Fruit fly (Drosophila melanogaster) whole organism, embryonic: Measurements from ENCODE around the gene CG2931.

Experiments used
- Abd-B ChIP-seq: fragments of 200-800 bp; sonication (Bioruptor generic); optimal IDR thresholded peaks from 2 replicates; lab custom pipeline; 2018; ENCODE audit warnings: missing biosample characterization, mild to moderate bottlenecking, missing genetic modification characterization, moderate library complexity
- Blimp-1 ChIP-seq: fragments of 200-800 bp; sonication (Bioruptor generic); optimal IDR thresholded peaks from 3 replicates; lab custom pipeline; 2018; ENCODE audit warnings: missing biosample characterization, missing genetic modification characterization, mild to moderate bottlenecking, moderate library complexity, missing genetic modification reagents
- CG10654 ChIP-seq: fragments of 200-800 bp; sonication (Bioruptor generic); optimal IDR thresholded peaks from 2 replicates; lab custom pipeline; 2016; ENCODE audit warnings: missing biosample characterization, missing genetic modification characterization
- CG10979 ChIP-seq: fragments of 200-800 bp; sonication (Bioruptor generic); optimal IDR thresholded peaks from 2 replicates; lab custom pipeline; 2018; ENCODE audit warnings: missing biosample characterization, mild to moderate bottlenecking, missing genetic modification characterization, moderate library complexity
- CG11723 ChIP-seq: fragments of 200-800 bp; sonication (Bioruptor generic); optimal IDR thresholded peaks from 2 replicates; lab custom pipeline; 2017; ENCODE audit warnings: missing biosample characterization, mild to moderate bottlenecking, missing genetic modification characterization
- CG14965 ChIP-seq: fragments of 200-800 bp; sonication (Bioruptor generic); optimal IDR thresholded peaks from 2 replicates; lab custom pipeline; 2016; ENCODE audit warnings: missing biosample characterization, missing genetic modification characterization, borderline replicate concordance
- CG15073 ChIP-seq: fragments of 200-800 bp; sonication (Bioruptor generic); optimal IDR thresholded peaks from 2 replicates; lab custom pipeline; 2016; ENCODE audit warnings: missing biosample characterization, missing genetic modification characterization
- CG15696 ChIP-seq: fragments of 200-800 bp; sonication (Bioruptor generic); optimal IDR thresholded peaks from 2 replicates; lab custom pipeline; 2019; ENCODE audit warnings: missing biosample characterization, mild to moderate bottlenecking, missing genetic modification characterization, moderate library complexity
- CG17912 ChIP-seq: fragments of 200-800 bp; sonication (Bioruptor generic); optimal IDR thresholded peaks from 2 replicates; lab custom pipeline; 2018; ENCODE audit warnings: missing biosample characterization, mild to moderate bottlenecking, missing genetic modification characterization
- CG18011 ChIP-seq: fragments of 200-800 bp; sonication (Bioruptor generic); optimal IDR thresholded peaks from 2 replicates; lab custom pipeline; 2017; ENCODE audit warnings: missing biosample characterization, missing genetic modification characterization, mild to moderate bottlenecking, moderate library complexity, missing genotype
- CG2199 ChIP-seq: fragments of 200-800 bp; sonication (Bioruptor generic); IDR thresholded peaks from 3 replicates; pipeline ENCODE4 v1.3.6; 2022; ENCODE audit warnings: missing biosample characterization, missing genetic modification characterization
- CG3163 ChIP-seq: fragments of 200-800 bp; sonication (Bioruptor generic); optimal IDR thresholded peaks from 3 replicates; lab custom pipeline; 2016; ENCODE audit warnings: missing biosample characterization, missing genetic modification characterization
- CG34376 ChIP-seq: fragments of 200-800 bp; sonication (Bioruptor generic); optimal IDR thresholded peaks from 2 replicates; lab custom pipeline; 2018; ENCODE audit warnings: missing biosample characterization, mild to moderate bottlenecking, missing genetic modification characterization
- CG8089 ChIP-seq: fragments of 200-800 bp; sonication (Bioruptor generic); optimal IDR thresholded peaks from 3 replicates; lab custom pipeline; 2016; ENCODE audit warnings: missing biosample characterization, missing genetic modification characterization
- CG8290 ChIP-seq, 3 experiments: fragments of 200-800 bp; sonication (Bioruptor generic); optimal IDR thresholded peaks; 2 replicates each; lab custom pipeline; 2016 to 2019; ENCODE audit warnings: missing biosample characterization in 3 of 3, missing genetic modification characterization in 3 of 3, mild to moderate bottlenecking in 2 of 3, moderate library complexity in 1 of 3
- CG9797 ChIP-seq: fragments of 200-800 bp; sonication (Bioruptor generic); optimal IDR thresholded peaks from 3 replicates; lab custom pipeline; 2018; ENCODE audit warnings: missing biosample characterization, mild to moderate bottlenecking, missing genetic modification characterization
- CG9876 ChIP-seq: fragments of 200-800 bp; sonication (Bioruptor generic); optimal IDR thresholded peaks from 2 replicates; lab custom pipeline; 2016; ENCODE audit warnings: missing biosample characterization, missing genetic modification characterization
- CTCF ChIP-seq: fragments of 200-800 bp; sonication (Bioruptor generic); optimal IDR thresholded peaks from 2 replicates; lab custom pipeline; 2017; ENCODE audit warnings: missing biosample characterization, mild to moderate bottlenecking, missing genetic modification characterization, moderate library complexity
- D19A ChIP-seq: fragments of 200-800 bp; optimal IDR thresholded peaks from 3 replicates; lab custom pipeline; 2019; ENCODE audit warnings: missing biosample characterization, mild to moderate bottlenecking, missing genetic modification characterization, moderate library complexity
- E2f2 ChIP-seq: fragments of 200-800 bp; sonication (Bioruptor generic); IDR thresholded peaks from 2 replicates; pipeline ENCODE4 v1.3.6; 2022; ENCODE audit warnings: missing biosample characterization, missing genetic modification characterization
- Ets65A ChIP-seq: fragments of 200-800 bp; sonication (Bioruptor generic); peaks from one replicate; lab custom pipeline; 2016; ENCODE audit warnings: missing biosample characterization, missing genetic modification characterization
- HLH4C ChIP-seq: fragments of 200-800 bp; sonication (Bioruptor generic); IDR thresholded peaks from 3 replicates; pipeline ENCODE4 v1.3.6; 2022; ENCODE audit warnings: missing biosample characterization, missing genetic modification characterization; ENCODE audit not compliant: partially characterized antibody
- HLHmδ ChIP-seq: fragments of 200-800 bp; sonication (Bioruptor generic); optimal IDR thresholded peaks from 2 replicates; lab custom pipeline; 2018; ENCODE audit warnings: missing biosample characterization, mild to moderate bottlenecking, missing genetic modification characterization, moderate library complexity
- Hand ChIP-seq: fragments of 200-800 bp; sonication (Bioruptor generic); optimal IDR thresholded peaks from 2 replicates; lab custom pipeline; 2017; ENCODE audit warnings: mild to moderate bottlenecking, missing biosample characterization, missing genetic modification reagents, missing genetic modification characterization
- HmgZ ChIP-seq: fragments of 200-800 bp; sonication (Bioruptor generic); optimal IDR thresholded peaks from 2 replicates; lab custom pipeline; 2018; ENCODE audit warnings: missing biosample characterization, mild to moderate bottlenecking, missing genetic modification characterization
- Med ChIP-seq: fragments of 200-800 bp; sonication (Bioruptor generic); peaks from one replicate; lab custom pipeline; 2016; ENCODE audit warnings: missing biosample characterization, missing genetic modification characterization, mild to moderate bottlenecking, inconsistent platforms, moderate library complexity
- Myb ChIP-seq: fragments of 200-800 bp; sonication (Bioruptor generic); optimal IDR thresholded peaks from 2 replicates; lab custom pipeline; 2016; ENCODE audit warnings: missing biosample characterization, missing genetic modification characterization
- NFAT ChIP-seq: fragments of 200-800 bp; sonication (Bioruptor generic); IDR thresholded peaks from 2 replicates; pipeline ENCODE4 v1.3.6; 2022; ENCODE audit warnings: missing biosample characterization, missing genetic modification characterization
- Neu2 ChIP-seq: fragments of 200-800 bp; sonication (Bioruptor generic); optimal IDR thresholded peaks from 3 replicates; lab custom pipeline; 2016; ENCODE audit warnings: missing biosample characterization, missing genetic modification characterization, borderline replicate concordance
- Nf-YC ChIP-seq: fragments of 200-800 bp; optimal IDR thresholded peaks from 3 replicates; lab custom pipeline; 2019; ENCODE audit warnings: missing biosample characterization, mild to moderate bottlenecking, missing genetic modification characterization, moderate library complexity
- Xbp1 ChIP-seq: fragments of 200-800 bp; sonication (Bioruptor generic); optimal IDR thresholded peaks from 3 replicates; lab custom pipeline; 2016; ENCODE audit warnings: missing biosample characterization, mild to moderate bottlenecking, missing genetic modification characterization
- bab2 ChIP-seq: fragments of 200-800 bp; sonication (Bioruptor generic); optimal IDR thresholded peaks from 2 replicates; lab custom pipeline; 2016; ENCODE audit warnings: missing biosample characterization, missing genetic modification characterization
- bigmax ChIP-seq: fragments of 200-800 bp; sonication (Bioruptor generic); optimal IDR thresholded peaks from 2 replicates; lab custom pipeline; 2018; ENCODE audit warnings: missing biosample characterization, mild to moderate bottlenecking, missing genetic modification characterization
- cad ChIP-seq: fragments of >200 bp; optimal IDR thresholded peaks from 2 replicates; lab custom pipeline; 2017; ENCODE audit warnings: missing biosample characterization, missing genetic modification characterization
- cwo ChIP-seq: fragments of 200-800 bp; sonication (Bioruptor generic); optimal IDR thresholded peaks from 3 replicates; lab custom pipeline; 2017; ENCODE audit warnings: missing biosample characterization, missing genetic modification characterization, mild to moderate bottlenecking, moderate library complexity, missing genetic modification reagents
- ken ChIP-seq: fragments of 200-800 bp; sonication (Bioruptor generic); IDR thresholded peaks from 3 replicates; pipeline ENCODE4 v1.3.6; 2022; ENCODE audit warnings: missing biosample characterization, missing genetic modification characterization
- kni ChIP-seq: fragments of 200-800 bp; sonication (Bioruptor generic); optimal IDR thresholded peaks from 3 replicates; lab custom pipeline; 2017; ENCODE audit warnings: mild to moderate bottlenecking, missing biosample characterization, missing genetic modification reagents, missing genetic modification characterization
- lilli ChIP-seq: fragments of 200-800 bp; sonication (Bioruptor generic); optimal IDR thresholded peaks from 3 replicates; lab custom pipeline; 2016; ENCODE audit warnings: missing biosample characterization, missing genetic modification characterization
- lmd ChIP-seq: fragments of 200-800 bp; sonication (Bioruptor generic); IDR thresholded peaks from 2 replicates; pipeline ENCODE4 v1.3.6; 2022; ENCODE audit warnings: missing biosample characterization, missing genetic modification characterization
- nerfin-2 ChIP-seq: fragments of 200-800 bp; sonication (Bioruptor generic); IDR thresholded peaks from 2 replicates; pipeline ENCODE4 v1.3.6; 2022; ENCODE audit warnings: missing biosample characterization, missing genetic modification characterization; ENCODE audit not compliant: partially characterized antibody
- nom ChIP-seq: fragments of 200-800 bp; sonication (Bioruptor generic); optimal IDR thresholded peaks from 2 replicates; lab custom pipeline; 2017; ENCODE audit warnings: missing biosample characterization, missing genetic modification characterization, mild to moderate bottlenecking, moderate library complexity, missing genetic modification reagents
- pan ChIP-seq, 4 experiments: fragments of >200 bp in 3 of 4; fragments of 200-800 bp in 1 of 4; sonication (Bioruptor generic) in 1 of 4; optimal IDR thresholded peaks in 3 of 4; IDR thresholded peaks in 1 of 4; 2 replicates each; pipeline versions ENCODE4 v1.3.6 to Lab custom; 2017 to 2022; ENCODE audit warnings: missing biosample characterization in 2 of 4, missing genetic modification characterization in 2 of 4, mixed read lengths in 1 of 4
- run ChIP-seq: fragments of 200-800 bp; sonication (Bioruptor generic); optimal IDR thresholded peaks from 3 replicates; lab custom pipeline; 2018; ENCODE audit warnings: missing biosample characterization, mild to moderate bottlenecking, missing genetic modification characterization
- scrt ChIP-seq: fragments of 200-800 bp; sonication (Bioruptor generic); optimal IDR thresholded peaks from 2 replicates; lab custom pipeline; 2018; ENCODE audit warnings: missing biosample characterization, mild to moderate bottlenecking, missing genetic modification characterization, moderate library complexity
- trh ChIP-seq: fragments of 200-800 bp; sonication (Bioruptor generic); optimal IDR thresholded peaks from 2 replicates; lab custom pipeline; 2016; ENCODE audit warnings: missing biosample characterization, missing genetic modification characterization
- tup ChIP-seq: fragments of 200-800 bp; sonication (Bioruptor generic); optimal IDR thresholded peaks from 2 replicates; lab custom pipeline; 2016; ENCODE audit warnings: missing biosample characterization, mild to moderate bottlenecking, missing genetic modification characterization, moderate library complexity

CG2931 gene

DNA sequence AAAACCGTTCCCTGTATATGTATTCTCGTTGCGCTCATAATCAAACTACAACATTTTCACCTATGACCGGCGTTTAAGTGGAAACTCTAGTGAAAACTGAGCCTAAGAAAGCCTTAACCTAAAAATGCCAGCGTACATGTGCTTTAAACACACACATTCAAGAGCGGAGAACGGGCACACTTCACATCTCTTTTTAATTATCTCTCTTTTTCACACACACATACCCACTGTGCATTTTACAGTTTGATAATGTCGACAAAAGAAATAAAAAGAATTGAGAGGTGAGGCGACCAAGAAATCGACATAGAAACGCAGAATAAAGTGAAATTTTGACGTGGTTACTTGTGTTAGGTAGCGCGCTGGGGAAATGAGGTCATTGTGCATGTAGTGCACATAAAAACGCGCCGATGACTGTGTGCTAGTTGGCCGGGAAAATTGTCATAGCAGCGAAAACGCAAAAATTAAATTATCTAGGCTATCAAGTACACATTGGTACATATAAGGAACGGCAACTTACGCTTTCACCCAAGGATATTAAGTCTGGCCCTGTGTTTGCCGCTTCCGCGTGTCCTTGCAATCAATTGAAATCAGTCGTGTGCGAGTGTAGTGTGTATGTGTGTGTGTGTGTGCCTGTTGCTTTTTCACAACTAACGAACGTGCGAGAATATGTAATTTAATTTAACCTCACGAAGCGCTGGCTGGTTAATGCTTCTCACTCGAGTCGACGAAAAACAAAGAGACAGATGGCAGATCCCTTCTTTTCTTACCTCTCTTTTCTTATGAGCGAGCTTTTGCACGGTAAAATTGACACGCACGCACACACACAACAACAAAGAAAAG, 31.3 kb upstream of the CG2931 start (continued):
- no peak for TF ChIP-seq run (tag; lab: Kevin White, UChicago)
- TF ChIP-seq CG18011 = no peak
- TF ChIP-seq CG3163 = peak; percentile 13
- no peak for TF ChIP-seq D19A (tag; lab: Kevin White, UChicago)
- no peak for TF ChIP-seq CG11723 (GFP tag; lab: Kevin White, UChicago)
- TF ChIP-seq E2f2 (GFP tag; lab: Robert Waterston, UW) = no peak
- peak; percentile 86 for TF ChIP-seq scrt (GFP tag; lab: Kevin White, UChicago)
- TF ChIP-seq CG10654 (GFP tag; lab: Kevin White, UChicago) = no peak
- no peak for TF ChIP-seq cad (GFP tag; lab: Kevin White, UChicago)
- no peak for TF ChIP-seq lmd (GFP tag; lab: Robert Waterston, UW)
- TF ChIP-seq Xbp1 = no peak
- TF ChIP-seq bigmax (GFP tag; lab: Kevin White, UChicago) = peak; percentile 97
- TF ChIP-seq lilli (GFP tag; lab: Kevin White, UChicago) = peak; percentile 10
- peak; percentile 62 for TF ChIP-seq CG9797 (GFP tag; lab: Kevin White, UChicago)
- no peak for TF ChIP-seq Hand (GFP tag; lab: Kevin White, UChicago)
- no peak for TF ChIP-seq kni
- TF ChIP-seq CG8290 (GFP tag; optimal IDR thresholded peaks at IDR 0.05; lab: Kevin White, UChicago) = no peak
- TF ChIP-seq CG8290 (tag; optimal IDR thresholded peaks at IDR 0.05; lab: Kevin White, UChicago) = no peak
- TF ChIP-seq nerfin-2 (GFP tag; lab: Robert Waterston, UW) = no peak

DNA sequence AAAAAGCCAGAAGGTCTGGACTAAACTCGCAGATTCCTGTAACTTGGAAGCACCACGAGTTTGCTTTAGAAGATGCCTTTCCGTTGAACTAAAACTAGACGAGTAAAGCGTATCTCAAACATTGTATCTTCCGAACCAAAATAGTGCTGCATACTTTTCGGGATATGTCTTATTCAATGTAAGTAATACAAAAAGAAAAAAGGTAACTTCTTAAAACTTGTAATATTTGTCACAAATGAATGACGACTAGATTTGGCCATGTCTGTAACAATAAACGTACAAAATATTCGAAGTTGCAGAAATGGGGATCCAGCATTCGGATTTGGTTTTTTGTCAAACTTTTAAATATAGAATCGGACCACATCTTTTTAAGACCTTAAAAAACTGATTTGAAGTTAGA, 26.5 kb upstream of the CG2931 start:
- TF ChIP-seq HLHmδ (no peak), HLH4C (GFP tag; lab: Robert Waterston, UW) (no peak), tup (no peak), CTCF (GFP tag; lab: Kevin White, UChicago) (peak; percentile 11), Med (GFP tag; lab: Kevin White, UChicago) (peak; percentile 54), HmgZ (peak; percentile 33), pan (optimal IDR thresholded peaks at IDR 0.05; lab: Kevin White, UChicago) (no peak), pan (GFP tag; optimal IDR thresholded peaks at IDR 0.05 in 1 of 2, IDR thresholded peaks at IDR 0.05 in 1 of 2) (no peak), Abd-B (GFP tag; lab: Kevin White, UChicago) (no peak), ken (GFP tag; lab: Robert Waterston, UW) (no peak), CG10979 (tag; lab: Kevin White, UChicago) (no peak), NFAT (GFP tag; lab: Robert Waterston, UW) (no peak), CG15073 (GFP tag; lab: Kevin White, UChicago) (peak; percentile 73), CG2199 (GFP tag; lab: Robert Waterston, UW) (peak; percentile 86; the same call in 2 of the 3 replicates), CG9876 (no peak), nom (GFP tag; lab: Kevin White, UChicago) (peak; percentile 11), CG8089 (GFP tag; lab: Kevin White, UChicago) (no peak), cwo (GFP tag; lab: Kevin White, UChicago) (no peak)
- TF ChIP-seq, all 482 proteins: peak for 6

DNA sequence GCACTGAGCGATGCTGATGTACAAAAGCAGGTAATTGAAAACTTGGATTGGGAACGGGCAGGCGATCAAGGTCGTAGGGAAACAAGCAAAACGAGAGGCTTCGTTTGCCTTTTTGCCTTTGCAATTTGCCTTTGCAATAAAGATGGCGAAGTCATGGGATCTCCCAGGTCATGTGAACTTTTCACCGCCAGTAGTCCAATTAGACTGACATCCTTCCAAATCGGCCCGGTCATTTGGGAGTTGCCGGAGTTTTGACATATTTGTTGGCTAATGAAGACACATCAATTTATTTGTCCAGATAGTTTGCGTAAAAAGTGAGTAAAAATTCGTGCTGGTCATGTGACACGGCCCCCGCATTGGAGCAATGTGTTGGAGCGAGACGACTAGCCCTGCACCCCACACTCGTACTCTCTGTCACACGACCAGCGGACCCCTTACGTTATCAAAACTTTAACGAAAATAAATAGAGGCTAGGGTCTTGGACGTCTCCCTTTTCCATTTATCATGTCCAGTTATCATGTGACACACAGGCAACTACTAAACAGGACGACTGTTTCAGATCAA, 23.7 kb upstream of the CG2931 start:
- TF ChIP-seq Ets65A (GFP tag; lab: Kevin White, UChicago) = no peak
- no peak for TF ChIP-seq Neu2 (GFP tag; lab: Kevin White, UChicago)
- TF ChIP-seq Nf-YC (tag; lab: Kevin White, UChicago) = peak; percentile 63
- TF ChIP-seq ken (GFP tag; lab: Robert Waterston, UW) = no peak
- peak; percentile 31 for TF ChIP-seq HmgZ
- peak; percentile 5 for TF ChIP-seq CG34376 (GFP tag; lab: Kevin White, UChicago)
- no peak for TF ChIP-seq CG17912 (GFP tag; lab: Kevin White, UChicago)
- TF ChIP-seq bab2 = no peak
- TF ChIP-seq Blimp-1 = no peak
- TF ChIP-seq Myb = no peak
- no peak for TF ChIP-seq CG15696 (tag; lab: Kevin White, UChicago)
- no peak for TF ChIP-seq CG14965
- no peak for TF ChIP-seq trh (GFP tag; lab: Kevin White, UChicago)
